Fruit fly (Drosophila melanogaster): ENCODE measurements around the gene Naglu.

The Naglu gene

dm6 chr2L:8414887-8415883, 3.5 kb upstream of the Naglu start, which contains the start of the genes CG13398 and Akap200 (continued):
- TF ChIP-seq caup (GFP tag; optimal IDR thresholded peaks at IDR 0.05; ENCODE audit: severe bottlenecking) (peak; percentile 2), tna (GFP tag; IDR thresholded peaks at IDR 0.05; ENCODE audit: partially characterized antibody) (no peak), Sry-δ (GFP tag; optimal IDR thresholded peaks at IDR 0.05) (no peak), Abd-B (GFP tag; optimal IDR thresholded peaks at IDR 0.05) (no peak), fru (optimal IDR thresholded peaks at IDR 0.05) (no peak), Scr (GFP tag; IDR thresholded peaks at IDR 0.05; ENCODE audit: partially characterized antibody) (no peak), CG12942 (GFP tag; optimal IDR thresholded peaks at IDR 0.05) (no peak), CG6272 (GFP tag; IDR thresholded peaks at IDR 0.05) (no peak), gsb (GFP tag; IDR thresholded peaks at IDR 0.05) (no peak), CG6854 (GFP tag; optimal IDR thresholded peaks at IDR 0.05) (no peak), Sox100B (GFP tag; optimal IDR thresholded peaks at IDR 0.05) (peak; percentile 44), Lpt (GFP tag; optimal IDR thresholded peaks at IDR 0.05) (no peak), toy (GFP tag; IDR thresholded peaks at IDR 0.05) (no peak), CG10565 (GFP tag; optimal IDR thresholded peaks at IDR 0.05) (no peak), CG17328 (GFP tag; IDR thresholded peaks at IDR 0.05) (no peak), CG12659 (GFP tag; optimal IDR thresholded peaks at IDR 0.05) (peak; percentile 55), nerfin-1 (tag; optimal IDR thresholded peaks at IDR 0.05) (no peak), tin (GFP tag; optimal IDR thresholded peaks at IDR 0.05) (no peak), CG5953 (GFP tag; IDR thresholded peaks at IDR 0.05) (0 out of 2 replicates have a peak, but pooled peaks have one; percentile 29), CG9876 (GFP tag; optimal IDR thresholded peaks at IDR 0.05) (no peak), CG2120 (GFP tag; optimal IDR thresholded peaks at IDR 0.05) (peak; percentile 48), Trl (optimal IDR thresholded peaks at IDR 0.05) (no peak), Trl (GFP tag; optimal IDR thresholded peaks at IDR 0.05) (no peak), Hmx (GFP tag; optimal IDR thresholded peaks at IDR 0.05) (no peak), Aef1 (GFP tag; IDR thresholded peaks at IDR 0.05) (no peak), HHEX (GFP tag; optimal IDR thresholded peaks at IDR 0.05) (peak; percentile 2), CG15011 (GFP tag; optimal IDR thresholded peaks at IDR 0.05) (no peak), lbe (GFP tag; optimal IDR thresholded peaks at IDR 0.05) (no peak), dpn (GFP tag; optimal IDR thresholded peaks at IDR 0.05) (peak in 1 of 2 experiments; percentile 9), CG42726 (GFP tag; IDR thresholded peaks at IDR 0.05; ENCODE audit: partially characterized antibody) (no peak), CG1832 (GFP tag; optimal IDR thresholded peaks at IDR 0.05) (no peak), Sox102F (GFP tag; optimal IDR thresholded peaks at IDR 0.05) (no peak), CG7987 (GFP tag; optimal IDR thresholded peaks at IDR 0.05) (no peak), tio (GFP tag; optimal IDR thresholded peaks at IDR 0.05) (peak; percentile 52), zen (tag; optimal IDR thresholded peaks at IDR 0.05) (peak; percentile 19), oc (tag; optimal IDR thresholded peaks at IDR 0.05) (no peak), Usf (GFP tag; optimal IDR thresholded peaks at IDR 0.05) (peak; percentile 2), croc (GFP tag; conservative IDR thresholded peaks at IDR 0.05) (no peak; the same call in 2 of the 3 replicates), Elba2 (GFP tag; optimal IDR thresholded peaks at IDR 0.05) (no peak), Dref (GFP tag; IDR thresholded peaks at IDR 0.05) (0 out of 2 replicates have a peak, but pooled peaks have one; percentile 20), CG15479 (GFP tag; optimal IDR thresholded peaks at IDR 0.05) (peak; percentile 20), pum (GFP tag; optimal IDR thresholded peaks at IDR 0.05) (no peak), hb (GFP tag; IDR thresholded peaks at IDR 0.05; ENCODE audit: partially characterized antibody) (no peak), ERR (GFP tag; optimal IDR thresholded peaks at IDR 0.05) (no peak), stwl (tag; optimal IDR thresholded peaks at IDR 0.05) (peak; percentile 1), CG14014 (GFP tag; IDR thresholded peaks at IDR 0.05) (no peak), sens-2 (GFP tag; IDR thresholded peaks at IDR 0.05) (no peak), run (tag; optimal IDR thresholded peaks at IDR 0.05) (no peak), CG3163 (GFP tag; optimal IDR thresholded peaks at IDR 0.05) (no peak)

Measured in whole organism, embryonic.